Worm (Caenorhabditis elegans) whole organism, young adult: ENCODE data around the gene jmjd-3.1.

Source experiments
- B0035.1 ChIP-seq: sonication (generic microtip); optimal IDR thresholded peaks from 2 replicates; lab custom pipeline; 2016; ENCODE audit warnings: missing genetic modification characterization, mild to moderate bottlenecking, missing compliant biosample characterization, missing genotype, missing genetic modification reagents
- B0261.1 ChIP-seq: sonication (generic microtip); optimal IDR thresholded peaks from 2 replicates; lab custom pipeline; 2016; ENCODE audit warnings: mild to moderate bottlenecking, missing genetic modification characterization, moderate library complexity, missing compliant biosample characterization
- F10E7.11 ChIP-seq: sonication (generic microtip); optimal IDR thresholded peaks from 2 replicates; lab custom pipeline; 2017; ENCODE audit warnings: mild to moderate bottlenecking, missing genetic modification characterization, moderate library complexity, missing compliant biosample characterization
- F57A8.1 ChIP-seq: fragments of 200-800 bp; sonication (Bioruptor generic); optimal IDR thresholded peaks from 2 replicates; lab custom pipeline; 2018; ENCODE audit warnings: mild to moderate bottlenecking, missing genetic modification characterization, moderate library complexity, missing compliant biosample characterization
- K12H6.12 ChIP-seq: fragments of 200-800 bp; sonication (Bioruptor generic); optimal IDR thresholded peaks from 2 replicates; lab custom pipeline; 2018; ENCODE audit warnings: mild to moderate bottlenecking, missing genetic modification characterization, missing compliant biosample characterization
- Y67H2A.10 ChIP-seq: fragments of 200-800 bp; sonication (Bioruptor generic); conservative IDR thresholded peaks from 2 replicates; pipeline ENCODE4 v1.3.6; 2022; ENCODE audit warnings: missing genetic modification reagents, missing genetic modification characterization, missing compliant biosample characterization
- Y79H2A.3 ChIP-seq: fragments of 200-800 bp; sonication (Bioruptor generic); conservative IDR thresholded peaks from 2 replicates; pipeline ENCODE4 v1.3.6; 2022; ENCODE audit warnings: missing genetic modification reagents, missing genetic modification characterization, missing compliant biosample characterization
- Y95B8A.8 ChIP-seq: fragments of 200-800 bp; sonication (Bioruptor generic); IDR thresholded peaks from 2 replicates; pipeline ENCODE4 v1.3.6; 2022; ENCODE audit warnings: missing genetic modification reagents, missing genetic modification characterization, missing compliant biosample characterization
- atf-7 ChIP-seq: sonication (generic microtip); optimal IDR thresholded peaks from 2 replicates; lab custom pipeline; 2017; ENCODE audit warnings: mild to moderate bottlenecking, missing genetic modification characterization, missing compliant biosample characterization
- athp-1 ChIP-seq: sonication (generic microtip); optimal IDR thresholded peaks from 2 replicates; lab custom pipeline; 2017; ENCODE audit warnings: mild to moderate bottlenecking, missing genetic modification characterization, missing compliant biosample characterization
- attf-5 ChIP-seq: fragments of 200-800 bp; sonication (Bioruptor generic); optimal IDR thresholded peaks from 2 replicates; lab custom pipeline; 2018; ENCODE audit warnings: mild to moderate bottlenecking, missing genetic modification characterization, missing compliant biosample characterization
- bed-1 ChIP-seq: fragments of 200-800 bp; sonication (Bioruptor generic); IDR thresholded peaks from 2 replicates; pipeline ENCODE4 v1.3.6; 2022; ENCODE audit warnings: missing genetic modification reagents, missing genetic modification characterization, missing compliant biosample characterization
- bed-2 ChIP-seq: fragments of 200-800 bp; sonication (Bioruptor generic); IDR thresholded peaks from 2 replicates; pipeline ENCODE4 v1.3.6; 2022; ENCODE audit warnings: missing genetic modification reagents, missing genetic modification characterization, missing compliant biosample characterization
- ccch-3 ChIP-seq: fragments of 200-800 bp; sonication (Bioruptor generic); optimal IDR thresholded peaks from 2 replicates; lab custom pipeline; 2018; ENCODE audit warnings: mild to moderate bottlenecking, missing genetic modification characterization, missing compliant biosample characterization
- cebp-2 ChIP-seq: fragments of 200-800 bp; sonication (Bioruptor generic); IDR thresholded peaks from 2 replicates; pipeline ENCODE4 v1.3.6; 2022; ENCODE audit warnings: missing genetic modification characterization, missing compliant biosample characterization
- ceh-100 ChIP-seq: fragments of 200-800 bp; sonication (Bioruptor generic); IDR thresholded peaks from 2 replicates; pipeline ENCODE4 v1.3.6; 2022; ENCODE audit warnings: missing genetic modification reagents, missing genetic modification characterization, missing compliant biosample characterization
- ceh-27 ChIP-seq: fragments of 200-800 bp; sonication (Bioruptor generic); optimal IDR thresholded peaks from 2 replicates; lab custom pipeline; 2018; ENCODE audit warnings: mild to moderate bottlenecking, missing genetic modification characterization, moderate library complexity, missing compliant biosample characterization
- ceh-58 ChIP-seq: fragments of 200-800 bp; sonication (Bioruptor generic); IDR thresholded peaks from 2 replicates; pipeline ENCODE4 v1.3.6; 2022; ENCODE audit warnings: missing genetic modification characterization, missing compliant biosample characterization
- ceh-91 ChIP-seq: fragments of 200-800 bp; sonication (Bioruptor generic); IDR thresholded peaks from 2 replicates; pipeline ENCODE4 v1.3.6; 2022; ENCODE audit warnings: missing genetic modification reagents, missing genetic modification characterization, missing compliant biosample characterization
- die-1 ChIP-seq: sonication (generic microtip); optimal IDR thresholded peaks from 2 replicates; lab custom pipeline; 2016; ENCODE audit warnings: missing genotype, mild to moderate bottlenecking, missing genetic modification characterization, missing compliant biosample characterization
- dpff-1 ChIP-seq: sonication (generic microtip); optimal IDR thresholded peaks from 2 replicates; lab custom pipeline; 2017; ENCODE audit warnings: mild to moderate bottlenecking, missing genetic modification characterization, missing compliant biosample characterization
- dpl-1 ChIP-seq: fragments of 150-350 bp; optimal IDR thresholded peaks from 2 replicates; lab custom pipeline; 2014; ENCODE audit warnings: missing biosample characterization, missing genetic modification reagents, missing genetic modification characterization
- egl-18 ChIP-seq: fragments of 200-800 bp; sonication (Bioruptor generic); IDR thresholded peaks from 2 replicates; pipeline ENCODE4 v1.3.6; 2022; ENCODE audit warnings: missing genetic modification reagents, missing genetic modification characterization, missing compliant biosample characterization
- egl-44 ChIP-seq: fragments of 200-800 bp; sonication (Bioruptor generic); IDR thresholded peaks from 2 replicates; pipeline ENCODE4 v1.3.6; 2022; ENCODE audit warnings: missing genetic modification reagents, missing genetic modification characterization, missing compliant biosample characterization
- egrh-3 ChIP-seq: fragments of 200-800 bp; sonication (Bioruptor generic); IDR thresholded peaks from 2 replicates; pipeline ENCODE4 v1.3.6; 2022; ENCODE audit warnings: missing genetic modification reagents, missing genetic modification characterization, missing compliant biosample characterization
- fkh-3 ChIP-seq: sonication (generic microtip); optimal IDR thresholded peaks from 2 replicates; lab custom pipeline; 2016; ENCODE audit warnings: mild to moderate bottlenecking, missing genetic modification characterization, missing compliant biosample characterization
- gei-17 ChIP-seq: fragments of 200-800 bp; sonication (Bioruptor generic); optimal IDR thresholded peaks from 2 replicates; lab custom pipeline; 2018; ENCODE audit warnings: mild to moderate bottlenecking, missing genetic modification characterization, missing compliant biosample characterization
- hmg-1.2 ChIP-seq: fragments of 200-800 bp; sonication (Bioruptor generic); IDR thresholded peaks from 2 replicates; pipeline ENCODE4 v1.3.6; 2022; ENCODE audit warnings: missing genetic modification reagents, missing genetic modification characterization, missing compliant biosample characterization
- let-607 ChIP-seq, 2 experiments: fragments of 200-800 bp in 1 of 2; sonication (Bioruptor generic) in 1 of 2; sonication (generic microtip) in 1 of 2; optimal IDR thresholded peaks; 2 replicates each; lab custom pipeline; 2016 to 2018; ENCODE audit warnings: mild to moderate bottlenecking in 2 of 2, missing compliant biosample characterization in 2 of 2, missing genetic modification characterization in 2 of 2, moderate library complexity in 2 of 2, missing genotype in 1 of 2
- lin-35 ChIP-seq, 3 experiments: fragments of 150-350 bp in 2 of 3; sonication (generic microtip) in 1 of 3; optimal IDR thresholded peaks; 2 replicates each; lab custom pipeline; 2014 to 2018; ENCODE audit warnings: missing biosample characterization in 3 of 3, missing genetic modification characterization in 3 of 3, missing genetic modification reagents in 3 of 3
- lin-40 ChIP-seq: sonication (generic microtip); optimal IDR thresholded peaks from 2 replicates; lab custom pipeline; 2016; ENCODE audit warnings: missing genetic modification characterization, mild to moderate bottlenecking, missing compliant biosample characterization, missing genotype, missing genetic modification reagents
- lir-1 ChIP-seq: fragments of 200-800 bp; sonication (Bioruptor generic); conservative IDR thresholded peaks from 2 replicates; pipeline ENCODE4 v1.3.6; 2022; ENCODE audit warnings: missing genetic modification reagents, missing genetic modification characterization, missing compliant biosample characterization
- madf-10 ChIP-seq: sonication (generic microtip); optimal IDR thresholded peaks from 2 replicates; lab custom pipeline; 2016; ENCODE audit warnings: mild to moderate bottlenecking, missing genetic modification characterization, missing compliant biosample characterization
- madf-6 ChIP-seq: fragments of 200-800 bp; sonication (Bioruptor generic); IDR thresholded peaks from 2 replicates; pipeline ENCODE4 v1.3.6; 2022; ENCODE audit warnings: missing genetic modification reagents, missing genetic modification characterization, missing compliant biosample characterization
- mcd-1 ChIP-seq: fragments of 200-800 bp; sonication (Bioruptor generic); IDR thresholded peaks from 2 replicates; pipeline ENCODE4 v1.3.6; 2022; ENCODE audit warnings: missing genetic modification reagents, missing genetic modification characterization, missing compliant biosample characterization
- mxl-1 ChIP-seq: sonication (generic microtip); optimal IDR thresholded peaks from 2 replicates; lab custom pipeline; 2016; ENCODE audit warnings: missing genetic modification characterization, missing compliant biosample characterization
- nfyb-1 ChIP-seq: fragments of 200-800 bp; sonication (Bioruptor generic); IDR thresholded peaks from 2 replicates; pipeline ENCODE4 v1.3.6; 2022; ENCODE audit warnings: missing genetic modification reagents, missing genetic modification characterization, missing compliant biosample characterization
- nhr-120 ChIP-seq: fragments of 200-800 bp; sonication (Bioruptor generic); IDR thresholded peaks from 2 replicates; pipeline ENCODE4 v1.3.6; 2022; ENCODE audit warnings: missing genetic modification characterization, missing compliant biosample characterization
- nhr-27 ChIP-seq: fragments of 200-800 bp; sonication (Bioruptor generic); optimal IDR thresholded peaks from 2 replicates; lab custom pipeline; 2018; ENCODE audit warnings: mild to moderate bottlenecking, missing genetic modification characterization, moderate library complexity, missing compliant biosample characterization
- nhr-90 ChIP-seq: sonication (generic microtip); optimal IDR thresholded peaks from 2 replicates; lab custom pipeline; 2016; ENCODE audit warnings: missing genotype, mild to moderate bottlenecking, missing genetic modification characterization, missing compliant biosample characterization
- pbrm-1 ChIP-seq: fragments of 200-800 bp; sonication (Bioruptor generic); IDR thresholded peaks from 2 replicates; pipeline ENCODE4 v1.3.6; 2022; ENCODE audit warnings: missing genetic modification reagents, missing genetic modification characterization, missing compliant biosample characterization
- pha-4 ChIP-seq: fragments of 150-350 bp; sonication (generic microtip); optimal IDR thresholded peaks from 2 replicates; lab custom pipeline; 2014; ENCODE audit warnings: missing biosample characterization, missing genetic modification reagents, missing genetic modification characterization
- rec-8 ChIP-seq, 2 experiments: sonication (generic microtip); optimal IDR thresholded peaks; 2 replicates each; lab custom pipeline; 2016; ENCODE audit warnings: mild to moderate bottlenecking in 2 of 2, missing genetic modification characterization in 2 of 2, missing genetic modification reagents in 2 of 2, missing genotype in 2 of 2, missing biosample characterization in 1 of 2, missing compliant biosample characterization in 1 of 2, moderate library complexity in 1 of 2
- snpc-3.4 ChIP-seq: sonication (generic microtip); optimal IDR thresholded peaks from 2 replicates; lab custom pipeline; 2017; ENCODE audit warnings: missing genetic modification characterization, mild to moderate bottlenecking, missing compliant biosample characterization, antibody characterized with exemption, moderate library complexity, missing genotype, missing genetic modification reagents
- sptf-2 ChIP-seq: fragments of 200-800 bp; sonication (Bioruptor generic); optimal IDR thresholded peaks from 2 replicates; lab custom pipeline; 2018; ENCODE audit warnings: mild to moderate bottlenecking, missing genetic modification characterization, missing compliant biosample characterization
- tbp1 ChIP-seq: fragments of 200-800 bp; sonication (Bioruptor generic); optimal IDR thresholded peaks from 2 replicates; lab custom pipeline; 2018; ENCODE audit warnings: mild to moderate bottlenecking, missing genetic modification characterization, missing compliant biosample characterization
- ztf-18 ChIP-seq: sonication (generic microtip); optimal IDR thresholded peaks from 2 replicates; lab custom pipeline; 2016; ENCODE audit warnings: missing genotype, mild to moderate bottlenecking, missing genetic modification characterization, missing compliant biosample characterization
- ztf-28 ChIP-seq: fragments of 200-800 bp; sonication (Bioruptor generic); IDR thresholded peaks from 2 replicates; pipeline ENCODE4 v1.3.6; 2022; ENCODE audit warnings: missing genetic modification reagents, missing genetic modification characterization, missing compliant biosample characterization
- ztf-6 ChIP-seq: fragments of 200-800 bp; sonication (Bioruptor generic); IDR thresholded peaks from 2 replicates; pipeline ENCODE4 v1.3.6; 2022; ENCODE audit warnings: missing genetic modification reagents, missing genetic modification characterization, missing compliant biosample characterization

Gene jmjd-3.1

ce11 chrX:8545971-8546442 lies 24.8 kb upstream of the jmjd-3.1 start, which contains the start of gene sdha-1 (continued):
- TF ChIP-seq K12H6.12 (tag; lab: Kevin White, UChicago) = peak; percentile 73
- no peak for TF ChIP-seq F10E7.11 (tag; lab: Kevin White, UChicago)
- TF ChIP-seq fkh-3 (tag; lab: Kevin White, UChicago) = no peak
- TF ChIP-seq nhr-90 (tag; lab: Kevin White, UChicago) = peak; percentile 41
- TF ChIP-seq let-607 (tag; optimal IDR thresholded peaks at IDR 0.05; lab: Kevin White, UChicago) = peak in 1 of 2 experiments; percentile 35
- no peak for TF ChIP-seq ztf-28 (GFP tag; lab: Robert Waterston, UW)
- TF ChIP-seq ceh-91 = no peak
- TF ChIP-seq nfyb-1 = peak; percentile 19; the same call in 1 of the 2 replicates
- peak; percentile 94 for TF ChIP-seq ztf-18 (tag; lab: Kevin White, UChicago)
- TF ChIP-seq atf-7 (tag; lab: Kevin White, UChicago) = peak; percentile 37
- TF ChIP-seq rec-8 (tag; optimal IDR thresholded peaks at IDR 0.05; lab: Kevin White, UChicago) = no peak
- TF ChIP-seq die-1 (tag; lab: Kevin White, UChicago) = no peak
- peak; percentile 71 for TF ChIP-seq mcd-1 (GFP tag; lab: Robert Waterston, UW)
- TF ChIP-seq cebp-2 (GFP tag; lab: Robert Waterston, UW) = no peak
- no peak for TF ChIP-seq lir-1 (GFP tag; lab: Robert Waterston, UW)
- no peak for TF ChIP-seq mxl-1
- no peak for TF ChIP-seq ztf-6 (GFP tag; lab: Robert Waterston, UW)
- TF ChIP-seq nhr-120 (GFP tag; lab: Robert Waterston, UW) = no peak
- TF ChIP-seq B0261.1 (tag; lab: Kevin White, UChicago) = no peak
- TF ChIP-seq ccch-3 (GFP tag; lab: Kevin White, UChicago) = no peak
- no peak for TF ChIP-seq egl-44 (GFP tag; lab: Robert Waterston, UW)
- TF ChIP-seq bed-1 (GFP tag; lab: Robert Waterston, UW) = no peak
- TF ChIP-seq dpl-1 (GFP tag; lab: Kevin White, UChicago) = no peak
- TF ChIP-seq pbrm-1 (GFP tag; lab: Robert Waterston, UW) = peak; percentile 53; the same call in 1 of the 2 replicates
- no peak for TF ChIP-seq ceh-58 (GFP tag; lab: Robert Waterston, UW)
- TF ChIP-seq dpff-1 (tag; lab: Kevin White, UChicago) = no peak
- no peak for TF ChIP-seq gei-17 (GFP tag; lab: Kevin White, UChicago)
- TF ChIP-seq attf-5 (GFP tag; lab: Kevin White, UChicago) = peak; percentile 85
- no peak for TF ChIP-seq nhr-27 (tag; lab: Kevin White, UChicago)
- TF ChIP-seq Y79H2A.3 (GFP tag; lab: Robert Waterston, UW) = no peak
- peak in 1 of 3 experiments; percentile 60 for TF ChIP-seq lin-35 (GFP tag; optimal IDR thresholded peaks at IDR 0.05; lab: Kevin White, UChicago)
- no peak for TF ChIP-seq egl-18 (GFP tag; lab: Robert Waterston, UW)
- no peak for TF ChIP-seq F57A8.1
- no peak for TF ChIP-seq Y95B8A.8
- TF ChIP-seq sptf-2 = no peak
- TF ChIP-seq pha-4 = no peak
- peak; percentile 56 for TF ChIP-seq tbp1 (GFP tag; lab: Kevin White, UChicago)
- TF ChIP-seq lin-40 (tag; lab: Kevin White, UChicago) = peak; percentile 83
- no peak for TF ChIP-seq Y67H2A.10 (GFP tag; lab: Robert Waterston, UW)
- TF ChIP-seq athp-1 (tag; lab: Kevin White, UChicago) = peak; percentile 21
- TF ChIP-seq madf-10 = peak; percentile 56
- TF ChIP-seq hmg-1.2 (GFP tag; lab: Robert Waterston, UW) = peak; percentile 43; the same call in 1 of the 2 replicates
- TF ChIP-seq snpc-3.4 = no peak
- no peak for TF ChIP-seq egrh-3
- TF ChIP-seq bed-2 (GFP tag; lab: Robert Waterston, UW) = no peak
- TF ChIP-seq ceh-27 (GFP tag; lab: Kevin White, UChicago) = peak; percentile 83
- no peak for TF ChIP-seq ceh-100 (GFP tag; lab: Robert Waterston, UW)
- TF ChIP-seq B0035.1 (tag; lab: Kevin White, UChicago) = no peak
- TF ChIP-seq madf-6 = no peak
